Worm (Caenorhabditis elegans): ENCODE measurements around the gene gpd-3.

gpd-3 gene

ce11 chrX:3135186-3135585 lies 22.0 kb upstream of the gpd-3 start, which contains the start of gene K10B3.1:
Gene K10B3.1 (plus strand): TSS chrX:3135486.
- no peak for TF ChIP-seq dpl-1 (GFP tag; optimal IDR thresholded peaks at IDR 0.05)
- peak; percentile 17 for TF ChIP-seq hlh-11 (tag; optimal IDR thresholded peaks at IDR 0.05)

- TF ChIP-seq ztf-7 (tag; optimal IDR thresholded peaks at IDR 0.05): peak; percentile 24
- TF ChIP-seq fos-1 (tag; optimal IDR thresholded peaks at IDR 0.05): no peak
- TF ChIP-seq egl-27 (tag; optimal IDR thresholded peaks at IDR 0.05): no peak
- peak; percentile 56 for TF ChIP-seq ceh-32 (tag; optimal IDR thresholded peaks at IDR 0.05; ENCODE audit: poor library complexity)
- peak; percentile 66 for TF ChIP-seq zag-1 (tag; optimal IDR thresholded peaks at IDR 0.05)
- peak; percentile 85 for TF ChIP-seq spr-1 (tag; optimal IDR thresholded peaks at IDR 0.05)
- TF ChIP-seq aha-1 (tag): peak; percentile 98
- peak; percentile 92 for TF ChIP-seq dve-1 (tag; optimal IDR thresholded peaks at IDR 0.05; ENCODE audit: insufficient read depth)
- TF ChIP-seq gei-8 (GFP tag; optimal IDR thresholded peaks at IDR 0.05): peak; percentile 16
- TF ChIP-seq nhr-28 (tag; optimal IDR thresholded peaks at IDR 0.05): peak; percentile 91
- TF ChIP-seq F10B5.3 (tag; optimal IDR thresholded peaks at IDR 0.05): peak; percentile 15
- TF ChIP-seq F26F4.8 (GFP tag; conservative IDR thresholded peaks at IDR 0.05): no peak
- TF ChIP-seq tag-97 (GFP tag; IDR thresholded peaks at IDR 0.05): peak; percentile 65; the same call in 1 of the 2 replicates
- peak; percentile 85 to 90 for TF ChIP-seq mdl-1 (tag; optimal IDR thresholded peaks at IDR 0.05)
- peak; percentile 76 for TF ChIP-seq F37D6.2 (tag; optimal IDR thresholded peaks at IDR 0.05)
- no peak for TF ChIP-seq zip-11 (GFP tag; IDR thresholded peaks at IDR 0.05)
- peak; percentile 73; the same call in 1 of the 2 replicates for TF ChIP-seq arid-1 (GFP tag; conservative IDR thresholded peaks at IDR 0.05)
- TF ChIP-seq unc-130 (GFP tag; optimal IDR thresholded peaks at IDR 0.05): no peak
- peak; percentile 25; the same call in 1 of the 2 replicates for TF ChIP-seq lin-1 (GFP tag; IDR thresholded peaks at IDR 0.05)
- TF ChIP-seq dmd-8 (GFP tag; IDR thresholded peaks at IDR 0.05): peak; percentile 64; the same call in 1 of the 2 replicates
- TF ChIP-seq pha-4 (GFP tag; IDR thresholded peaks at IDR 0.05): peak; percentile 81
- TF ChIP-seq pha-4 (tag; optimal IDR thresholded peaks at IDR 0.05): peak; percentile 90
- peak; percentile 23 for TF ChIP-seq zip-2 (tag; optimal IDR thresholded peaks at IDR 0.05)
- TF ChIP-seq ceh-62 (tag; optimal IDR thresholded peaks at IDR 0.05): no peak
- TF ChIP-seq jun-1 (tag; optimal IDR thresholded peaks at IDR 0.05): peak; percentile 39
- no peak for TF ChIP-seq ama-1 (optimal IDR thresholded peaks at IDR 0.05)
- no peak for TF ChIP-seq T20F7.1 (GFP tag; optimal IDR thresholded peaks at IDR 0.05)
- TF ChIP-seq dmd-6 (GFP tag; IDR thresholded peaks at IDR 0.05): peak; percentile 87
- peak; percentile 57 for TF ChIP-seq lir-3 (tag; optimal IDR thresholded peaks at IDR 0.05)
- TF ChIP-seq tra-1 (GFP tag; IDR thresholded peaks at IDR 0.05): peak; percentile 72
- TF ChIP-seq ceh-20 (GFP tag; IDR thresholded peaks at IDR 0.05): peak; percentile 90
- peak; percentile 65 for TF ChIP-seq unc-39 (tag; optimal IDR thresholded peaks at IDR 0.05)
- TF ChIP-seq nhr-11 (tag; optimal IDR thresholded peaks at IDR 0.05): peak; percentile 91
- peak; percentile 59 for TF ChIP-seq duxl-1 (tag; optimal IDR thresholded peaks at IDR 0.05; ENCODE audit: poor library complexity)
- peak; percentile 95 for TF ChIP-seq set-16 (GFP tag; IDR thresholded peaks at IDR 0.05)
- peak; percentile 61; the same call in 1 of the 2 replicates for TF ChIP-seq nhr-42 (GFP tag; IDR thresholded peaks at IDR 0.05)
- peak; percentile 66 for TF ChIP-seq vab-7 (GFP tag; IDR thresholded peaks at IDR 0.05)
- TF ChIP-seq lim-7 (GFP tag; IDR thresholded peaks at IDR 0.05): 0 out of 2 replicates have a peak, but pooled peaks have one; percentile 39
- TF ChIP-seq hif-1 (tag; optimal IDR thresholded peaks at IDR 0.05): peak; percentile 73 to 95
- TF ChIP-seq nhr-102 (tag; optimal IDR thresholded peaks at IDR 0.05): peak; percentile 83
- peak; percentile 99 for TF ChIP-seq hmg-1.1 (GFP tag; IDR thresholded peaks at IDR 0.05)
- TF ChIP-seq fkh-10 (GFP tag; optimal IDR thresholded peaks at IDR 0.05): peak; percentile 91
- peak; percentile 17; the same call in 1 of the 2 replicates for TF ChIP-seq php-3 (GFP tag; IDR thresholded peaks at IDR 0.05)
- TF ChIP-seq ceh-28 (tag; optimal IDR thresholded peaks at IDR 0.05): peak; percentile 60
- 0 out of 2 replicates have a peak, but pooled peaks have one; percentile 3 for TF ChIP-seq F44E2.7 (GFP tag; IDR thresholded peaks at IDR 0.05)
- no peak for TF ChIP-seq snpc-1.2 (GFP tag; IDR thresholded peaks at IDR 0.05)
- TF ChIP-seq hlh-11 (tag; optimal IDR thresholded peaks at IDR 0.05): peak; percentile 98
- TF ChIP-seq ZK337.2 (GFP tag; IDR thresholded peaks at IDR 0.05): no peak
Measured at ce11 chrX:3127626-3128142, 14.5 kb upstream of the gpd-3 start.
